Worm (Caenorhabditis elegans) whole organism, midembryonic: ENCODE measurements around the gene R09F10.3.

ENCODE experiments used
- cog-1 ChIP-seq: sonication (generic microtip); optimal IDR thresholded peaks from 2 replicates; lab custom pipeline; 2016; ENCODE audit warnings: missing genetic modification characterization, missing compliant biosample characterization
- flt-1 ChIP-seq: fragments of 200-800 bp; sonication (Bioruptor generic); IDR thresholded peaks from 2 replicates; pipeline ENCODE4 v1.3.6; 2022; ENCODE audit warnings: missing genetic modification characterization, missing compliant biosample characterization
- med-1 ChIP-seq: sonication (generic microtip); optimal IDR thresholded peaks from 2 replicates; lab custom pipeline; 2017; ENCODE audit warnings: missing genetic modification characterization, mild to moderate bottlenecking, missing compliant biosample characterization, antibody characterized with exemption, missing genetic modification reagents; ENCODE audit not compliant: insufficient read depth
- ref-1 ChIP-seq: fragments of 200-800 bp; sonication (Bioruptor generic); conservative IDR thresholded peaks from 2 replicates; pipeline ENCODE4 v1.3.6; 2022; ENCODE audit warnings: missing genetic modification reagents, missing genetic modification characterization, missing compliant biosample characterization
- tab-1 ChIP-seq: fragments of 200-800 bp; sonication (Bioruptor generic); IDR thresholded peaks from 2 replicates; pipeline ENCODE4 v1.3.6; 2022; ENCODE audit warnings: missing genetic modification characterization, missing compliant biosample characterization

DNA sequence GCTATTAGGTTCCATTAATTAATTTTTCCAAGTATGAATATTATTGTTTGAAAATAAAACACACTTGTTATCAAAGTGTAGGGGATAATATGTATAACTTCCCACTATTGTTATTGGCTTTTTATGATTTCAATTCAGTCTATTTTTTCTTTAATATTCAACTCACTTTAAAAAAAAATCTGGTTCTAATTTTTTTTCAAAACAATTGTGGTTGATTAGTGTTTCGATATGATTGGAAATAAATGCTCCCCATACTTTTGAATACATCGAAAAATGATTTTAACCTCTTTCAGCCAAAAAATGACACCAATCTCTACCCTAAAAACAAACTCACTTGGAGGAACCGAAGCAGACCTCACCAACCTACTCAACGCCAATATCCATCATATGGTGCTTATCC, 46.0 kb downstream of the R09F10.3 start, which contains the start of gene F55E10.2:
- TF ChIP-seq tab-1 (no peak), med-1 (GFP tag; lab: Kevin White, UChicago) (no peak), cog-1 (tag; lab: Kevin White, UChicago) (no peak), ref-1 (no peak), flt-1 (GFP tag; lab: Robert Waterston, UW) (no peak)
